Fruit fly (Drosophila melanogaster) S2 (cell line): ENCODE results near the gene Or10a.

Experiments
- CG8478 ChIP-seq: fragments of >200 bp; optimal IDR thresholded peaks from 2 replicates; lab custom pipeline; 2018
- CTCF ChIP-seq, 2 experiments: fragments of >200 bp; optimal IDR thresholded peaks; 2 replicates each; lab custom pipeline; 2018

DNA sequence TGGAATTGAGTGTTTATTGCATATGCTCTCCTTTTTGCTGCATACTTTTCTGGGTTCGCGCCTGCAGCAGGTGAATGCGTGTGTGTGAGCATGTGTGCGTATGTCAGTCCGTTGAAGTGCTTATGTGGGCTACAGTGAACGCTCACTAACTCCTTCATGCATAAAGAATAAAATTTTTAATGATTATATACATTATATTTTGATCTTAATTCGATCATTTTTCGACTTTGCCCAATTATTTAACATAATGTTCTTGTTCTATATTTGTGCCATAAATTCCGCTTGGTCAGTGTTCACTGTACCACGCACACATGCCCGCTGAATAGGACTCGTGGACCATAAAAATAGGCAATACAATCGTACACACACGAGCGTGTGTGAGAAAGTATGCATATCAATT lies 46.4 kb downstream of the Or10a start:
- TF ChIP-seq CTCF (optimal IDR thresholded peaks at IDR 0.05; lab: Kevin White, UChicago) = no peak
- no peak for TF ChIP-seq CG8478 (lab: Kevin White, UChicago)
